Worm (Caenorhabditis elegans) whole organism, L4/young adult: ENCODE measurements around the gene C03H5.9.

Experiments
- W03F9.2 ChIP-seq: fragments of 150-350 bp; optimal IDR thresholded peaks from 2 replicates; lab custom pipeline; 2014; ENCODE audit warnings: missing biosample characterization, missing genetic modification characterization
- dao-5 ChIP-seq: sonication (generic microtip); optimal IDR thresholded peaks from 2 replicates; lab custom pipeline; 2016; ENCODE audit warnings: missing genotype, missing genetic modification characterization, moderate library complexity, missing compliant biosample characterization
- him-1 ChIP-seq: sonication (generic microtip); optimal IDR thresholded peaks from 2 replicates; lab custom pipeline; 2016; ENCODE audit warnings: missing genotype, missing genetic modification reagents, missing genetic modification characterization, missing compliant biosample characterization

The C03H5.9 gene

DNA sequence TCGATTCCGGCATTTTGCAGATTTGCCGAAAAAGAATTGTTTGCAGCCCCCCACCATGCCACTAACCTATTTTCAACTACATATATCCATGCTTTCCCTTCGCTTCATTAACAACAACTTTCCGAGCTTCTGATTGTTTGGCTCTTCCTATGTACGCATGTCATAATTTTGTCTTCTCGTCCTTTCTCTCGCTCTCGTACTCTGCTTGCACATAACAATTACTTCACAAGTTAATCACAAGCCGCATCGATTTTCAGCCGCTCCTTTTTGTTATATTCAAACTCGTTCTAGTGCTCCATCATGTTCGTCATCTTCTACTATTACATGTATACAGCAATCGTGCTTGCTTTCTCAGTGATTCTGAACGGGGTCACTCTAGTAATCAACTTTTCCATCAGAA, at the start of gene C03H5.9:
Gene C03H5.9 (plus strand): TSS at position 301 of the 400 bp plus-strand sequence.
- TF ChIP-seq W03F9.2 (tag; lab: Kevin White, UChicago) (no peak), dao-5 (tag; lab: Kevin White, UChicago) (no peak), him-1 (tag; lab: Kevin White, UChicago) (no peak)

DNA sequence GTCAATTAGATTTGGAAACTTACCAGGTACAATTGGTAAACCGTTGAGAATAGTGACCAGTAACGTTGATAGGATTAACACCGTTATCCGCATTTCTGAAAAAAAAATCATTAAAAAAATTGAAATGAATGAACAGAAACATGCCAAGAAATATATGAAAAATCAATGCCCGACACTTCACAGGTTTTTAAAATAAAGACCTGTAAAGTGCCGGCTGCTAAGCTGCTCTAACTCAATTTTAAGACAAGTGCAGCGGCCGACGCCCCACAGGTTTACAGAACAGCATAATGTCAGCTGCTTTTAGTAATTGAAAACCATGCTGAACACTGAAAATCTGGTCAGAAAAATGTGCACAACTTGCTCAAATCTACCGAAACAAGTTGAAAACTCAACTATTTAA, 46.0 kb upstream of the C03H5.9 start, which contains the start of gene cbn-1:
Gene cbn-1 (minus strand): TSS at position 101 of the 400 bp plus-strand sequence.
- TF ChIP-seq W03F9.2 (tag; lab: Kevin White, UChicago) = no peak
- no peak for TF ChIP-seq dao-5 (tag; lab: Kevin White, UChicago)
- TF ChIP-seq him-1 (tag; lab: Kevin White, UChicago) = no peak

- no peak for TF ChIP-seq dao-5 (tag; lab: Kevin White, UChicago)
- no peak for TF ChIP-seq him-1 (tag; lab: Kevin White, UChicago)
- no peak for TF ChIP-seq W03F9.2 (tag; lab: Kevin White, UChicago)
Observed at ce11 chrII:333853-334449, 44.5 kb upstream of the C03H5.9 start.

DNA sequence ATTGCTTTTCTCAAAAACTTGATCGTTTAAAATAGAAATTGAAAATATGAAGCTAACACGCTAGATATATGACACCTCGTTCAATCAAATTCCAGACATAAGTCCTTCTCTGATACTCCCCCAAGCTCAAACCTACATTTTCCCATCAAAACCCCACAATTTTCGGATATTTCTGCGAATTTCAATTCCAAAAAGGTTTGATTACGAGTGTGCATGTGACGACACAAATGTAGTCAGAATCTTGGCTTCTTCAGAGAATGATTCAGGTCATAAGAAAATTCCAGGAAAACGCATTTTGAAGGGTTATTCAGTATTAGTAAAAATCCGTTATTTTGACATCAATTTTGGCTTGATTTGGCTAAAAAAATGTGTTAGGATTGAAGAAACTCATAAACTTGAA, 43.6 kb upstream of the C03H5.9 start:
- TF ChIP-seq W03F9.2 (tag; lab: Kevin White, UChicago) (no peak), dao-5 (tag; lab: Kevin White, UChicago) (no peak), him-1 (tag; lab: Kevin White, UChicago) (no peak)

ce11 chrII:337233-337832, 41.1 kb upstream of the C03H5.9 start, which contains the start of gene cpn-2:
Gene cpn-2 (plus strand): TSS chrII:337782.
- TF ChIP-seq dao-5 (tag; lab: Kevin White, UChicago) (no peak), W03F9.2 (tag; lab: Kevin White, UChicago) (no peak), him-1 (tag; lab: Kevin White, UChicago) (no peak)

DNA sequence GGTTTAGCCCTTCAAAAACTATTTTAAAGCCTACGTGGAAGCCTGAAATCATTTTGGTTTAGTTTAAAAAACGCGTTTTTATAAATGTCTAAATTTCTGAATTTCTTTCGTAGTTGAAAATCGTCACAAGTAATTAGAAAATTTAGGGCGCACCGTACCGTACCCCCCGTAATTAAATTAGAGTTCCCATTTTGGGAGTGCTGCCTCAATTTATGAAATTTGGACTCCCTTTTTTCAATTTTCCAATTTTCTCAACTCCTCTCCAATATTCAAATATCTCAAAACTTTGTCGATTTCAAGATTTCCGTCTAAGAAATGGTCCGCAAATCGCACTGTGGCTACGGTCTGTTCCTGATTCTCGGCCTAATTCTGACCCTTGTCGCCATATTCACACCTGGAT, 38.2 kb upstream of the C03H5.9 start, which contains the start of gene clc-31:
Gene clc-31 (plus strand): TSS at position 301 of the 400 bp plus-strand sequence.
- TF ChIP-seq him-1 (tag; lab: Kevin White, UChicago) = no peak
- no peak for TF ChIP-seq W03F9.2 (tag; lab: Kevin White, UChicago)
- TF ChIP-seq dao-5 (tag; lab: Kevin White, UChicago) = no peak

DNA sequence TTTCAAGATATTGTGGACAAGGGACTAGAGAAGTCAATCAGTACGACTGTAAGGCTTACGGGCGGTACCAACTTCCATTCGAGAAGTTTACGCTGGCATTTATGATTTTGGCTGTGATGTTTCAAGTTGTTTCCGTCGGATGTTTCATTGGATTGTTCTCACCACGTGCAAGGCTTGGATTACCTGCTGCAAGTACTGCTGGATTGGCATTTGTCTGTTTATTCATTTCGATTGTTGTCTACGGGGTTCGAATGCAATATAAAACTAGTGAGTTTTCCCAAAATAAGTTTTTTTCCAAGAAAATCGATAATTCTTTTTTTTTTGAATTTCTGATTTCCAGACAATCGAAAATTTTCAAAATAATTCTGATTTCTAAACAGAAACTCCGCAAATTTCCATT, 37.7 kb upstream of the C03H5.9 start:
- no peak for TF ChIP-seq dao-5 (tag; lab: Kevin White, UChicago)
- TF ChIP-seq him-1 (tag; lab: Kevin White, UChicago) = no peak
- TF ChIP-seq W03F9.2 (tag; lab: Kevin White, UChicago) = no peak

DNA sequence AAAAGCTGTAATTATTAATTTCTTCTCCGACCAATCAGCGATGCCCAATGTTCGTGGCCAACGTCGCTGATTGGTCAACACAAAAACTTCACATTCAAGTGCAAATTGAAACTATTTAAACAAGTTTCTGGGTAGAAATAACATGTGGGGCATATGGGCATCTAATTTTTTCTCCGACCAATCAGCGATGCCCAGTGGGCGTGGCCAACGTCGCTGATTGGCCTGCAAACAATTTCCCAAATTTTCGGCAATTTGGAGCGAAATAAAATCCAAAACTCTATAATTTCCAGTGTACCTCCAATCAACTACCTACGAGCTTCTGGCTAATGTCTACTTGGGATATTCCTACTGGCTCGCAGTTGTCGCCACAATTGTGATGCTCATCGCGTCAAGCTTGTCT, 37.2 kb upstream of the C03H5.9 start:
- TF ChIP-seq W03F9.2 (tag; lab: Kevin White, UChicago) (no peak), dao-5 (tag; lab: Kevin White, UChicago) (no peak)

- TF ChIP-seq him-1 (tag; lab: Kevin White, UChicago) (no peak), dao-5 (tag; lab: Kevin White, UChicago) (no peak), W03F9.2 (tag; lab: Kevin White, UChicago) (no peak)
Observed at ce11 chrII:347734-348133, 30.7 kb upstream of the C03H5.9 start, which contains the start of gene D1069.3. Gene D1069.3 (minus strand): TSS chrII:347891.

DNA sequence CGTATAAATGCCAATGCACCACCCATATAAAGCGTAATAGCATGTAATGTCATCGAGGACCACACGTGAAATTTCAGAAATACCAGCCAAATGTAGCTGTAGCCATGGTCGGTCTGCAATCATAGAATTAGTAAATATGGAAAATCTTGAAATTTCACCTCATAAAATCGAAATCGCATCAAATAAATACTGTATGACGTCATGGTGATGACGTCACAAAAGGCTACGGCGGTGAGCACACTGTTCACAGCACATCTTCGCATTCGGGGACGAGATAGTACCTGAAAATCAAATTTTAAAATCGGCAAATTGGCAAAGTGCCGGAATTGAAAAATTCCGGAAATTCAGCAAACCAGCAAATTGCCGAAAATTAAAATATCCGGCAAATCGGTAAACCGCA, 28.7 kb upstream of the C03H5.9 start:
- TF ChIP-seq him-1 (tag; lab: Kevin White, UChicago) = no peak

- TF ChIP-seq W03F9.2 (tag; lab: Kevin White, UChicago) = no peak
- no peak for TF ChIP-seq dao-5 (tag; lab: Kevin White, UChicago)
- no peak for TF ChIP-seq him-1 (tag; lab: Kevin White, UChicago)
Observed at ce11 chrII:354494-354893, 24.0 kb upstream of the C03H5.9 start.

ce11 chrII:356969-357368, 21.5 kb upstream of the C03H5.9 start, which contains the start of gene dmsr-4:
Gene dmsr-4 (minus strand): TSS chrII:357069.
- TF ChIP-seq W03F9.2 (tag; lab: Kevin White, UChicago) (no peak), dao-5 (tag; lab: Kevin White, UChicago) (no peak), him-1 (tag; lab: Kevin White, UChicago) (no peak)

- TF ChIP-seq dao-5 (tag; lab: Kevin White, UChicago) (no peak), him-1 (tag; lab: Kevin White, UChicago) (no peak), W03F9.2 (tag; lab: Kevin White, UChicago) (no peak)
Observed at ce11 chrII:367455-367854, 11.0 kb upstream of the C03H5.9 start, which contains the start of gene ptr-3. Gene ptr-3 (minus strand): TSS chrII:367555.

- TF ChIP-seq him-1 (tag; lab: Kevin White, UChicago) (no peak), dao-5 (tag; lab: Kevin White, UChicago) (no peak), W03F9.2 (tag; lab: Kevin White, UChicago) (no peak)
Observed at ce11 chrII:370394-370793, 8.1 kb upstream of the C03H5.9 start.
